Worm (Caenorhabditis elegans): Measurements from ENCODE around the gene ZK792.5.

The ZK792.5 gene

ce11 chrIV:11656144-11656780, 31.7 kb downstream of the ZK792.5 start, which contains the start of gene ZK809.5:
TSS of gene ZK809.5 (plus strand) at chrIV:11656730.
- TF ChIP-seq C38D4.7 (GFP tag; optimal IDR thresholded peaks at IDR 0.05) (no peak), pag-3 (tag; optimal IDR thresholded peaks at IDR 0.05; ENCODE audit: borderline replicate concordance) (no peak), elt-2 (tag; optimal IDR thresholded peaks at IDR 0.05) (peak; percentile 9), ttx-3 (tag; optimal IDR thresholded peaks at IDR 0.05) (no peak), ceh-34 (tag; optimal IDR thresholded peaks at IDR 0.05) (no peak), K09A11.1 (tag; optimal IDR thresholded peaks at IDR 0.05; ENCODE audit: insufficient read depth) (no peak), nfya-1 (tag; optimal IDR thresholded peaks at IDR 0.05) (peak; percentile 12), pha-4 (tag; optimal IDR thresholded peaks at IDR 0.05) (no peak), elt-4 (tag; optimal IDR thresholded peaks at IDR 0.05) (no peak), lin-11 (tag; optimal IDR thresholded peaks at IDR 0.05) (no peak), sdc-2 (tag; optimal IDR thresholded peaks at IDR 0.05) (no peak)

- TF ChIP-seq dmd-4 (tag; optimal IDR thresholded peaks at IDR 0.05; ENCODE audit: borderline replicate concordance): no peak
- TF ChIP-seq ceh-22 (tag; optimal IDR thresholded peaks at IDR 0.05): no peak
- TF ChIP-seq ceh-24 (tag; optimal IDR thresholded peaks at IDR 0.05): no peak
- no peak for TF ChIP-seq che-1 (tag; optimal IDR thresholded peaks at IDR 0.05)
- TF ChIP-seq pha-4 (tag; optimal IDR thresholded peaks at IDR 0.05): no peak
- TF ChIP-seq unc-3 (GFP tag; conservative IDR thresholded peaks at IDR 0.05): no peak
- TF ChIP-seq unc-3 (tag; optimal IDR thresholded peaks at IDR 0.05): no peak
- no peak for TF ChIP-seq sox-4 (tag; optimal IDR thresholded peaks at IDR 0.05)
- no peak for TF ChIP-seq hlh-13 (GFP tag; optimal IDR thresholded peaks at IDR 0.05)
- TF ChIP-seq rnt-1 (tag; optimal IDR thresholded peaks at IDR 0.05): no peak
- no peak for TF ChIP-seq mec-3 (tag; optimal IDR thresholded peaks at IDR 0.05; ENCODE audit: borderline replicate concordance)
- TF ChIP-seq nhr-232 (tag; optimal IDR thresholded peaks at IDR 0.05): no peak
- TF ChIP-seq ceh-6 (GFP tag; optimal IDR thresholded peaks at IDR 0.05): no peak
- no peak for TF ChIP-seq sdc-2 (tag; optimal IDR thresholded peaks at IDR 0.05)
- TF ChIP-seq hlh-8 (tag; optimal IDR thresholded peaks at IDR 0.05): no peak
These were observed 32.5 kb downstream of the ZK792.5 start, which contains the start of gene ent-1 for ce11 chrIV:11655370-11655769. TSS of gene ent-1 (minus strand) at chrIV:11655470.

ce11 chrIV:11651965-11652453, 35.9 kb downstream of the ZK792.5 start, which contains the start of the genes acl-3 and ndub-6:
TSS of gene acl-3 (minus strand) at chrIV:11652023.
TSS of gene ndub-6 (plus strand) at chrIV:11652403.
- TF ChIP-seq lin-11 (tag; optimal IDR thresholded peaks at IDR 0.05) (no peak), eyg-1 (tag; optimal IDR thresholded peaks at IDR 0.05) (no peak), unc-86 (tag; optimal IDR thresholded peaks at IDR 0.05) (no peak), C38D4.7 (GFP tag; optimal IDR thresholded peaks at IDR 0.05) (no peak), ceh-18 (tag; optimal IDR thresholded peaks at IDR 0.05) (no peak), K09A11.1 (tag; optimal IDR thresholded peaks at IDR 0.05; ENCODE audit: insufficient read depth) (no peak), tbx-2 (tag; optimal IDR thresholded peaks at IDR 0.05) (no peak), C08G9.2 (tag; optimal IDR thresholded peaks at IDR 0.05) (no peak), unc-3 (GFP tag; conservative IDR thresholded peaks at IDR 0.05) (no peak), unc-3 (tag; optimal IDR thresholded peaks at IDR 0.05) (no peak), fax-1 (tag; optimal IDR thresholded peaks at IDR 0.05) (no peak), ama-1 (optimal IDR thresholded peaks at IDR 0.05) (no peak), ceh-48 (tag; optimal IDR thresholded peaks at IDR 0.05) (no peak), F13H6.1 (tag; optimal IDR thresholded peaks at IDR 0.05) (no peak), sdc-2 (tag; optimal IDR thresholded peaks at IDR 0.05) (no peak), ceh-6 (GFP tag; optimal IDR thresholded peaks at IDR 0.05) (no peak), rnt-1 (tag; optimal IDR thresholded peaks at IDR 0.05) (no peak), ceh-30 (tag; optimal IDR thresholded peaks at IDR 0.05) (no peak), K02D7.2 (tag; optimal IDR thresholded peaks at IDR 0.05) (no peak)

- TF ChIP-seq pha-4 (tag; optimal IDR thresholded peaks at IDR 0.05): no peak
- TF ChIP-seq unc-3 (GFP tag; conservative IDR thresholded peaks at IDR 0.05): no peak
- TF ChIP-seq unc-3 (tag; optimal IDR thresholded peaks at IDR 0.05): no peak
- no peak for TF ChIP-seq tbx-2 (tag; optimal IDR thresholded peaks at IDR 0.05)
- TF ChIP-seq ceh-24 (tag; optimal IDR thresholded peaks at IDR 0.05): no peak
- no peak for TF ChIP-seq ref-2 (tag; optimal IDR thresholded peaks at IDR 0.05)
- no peak for TF ChIP-seq mec-3 (tag; optimal IDR thresholded peaks at IDR 0.05; ENCODE audit: borderline replicate concordance)
These were observed 37.6 kb downstream of the ZK792.5 start for ce11 chrIV:11650344-11650743.
